Fruit fly (Drosophila melanogaster): ENCODE results near the gene Sgs7.
A peak's percentile ranks its signal among the peaks of the same experiment; 100 is the strongest.

Sgs7 gene

DNA sequence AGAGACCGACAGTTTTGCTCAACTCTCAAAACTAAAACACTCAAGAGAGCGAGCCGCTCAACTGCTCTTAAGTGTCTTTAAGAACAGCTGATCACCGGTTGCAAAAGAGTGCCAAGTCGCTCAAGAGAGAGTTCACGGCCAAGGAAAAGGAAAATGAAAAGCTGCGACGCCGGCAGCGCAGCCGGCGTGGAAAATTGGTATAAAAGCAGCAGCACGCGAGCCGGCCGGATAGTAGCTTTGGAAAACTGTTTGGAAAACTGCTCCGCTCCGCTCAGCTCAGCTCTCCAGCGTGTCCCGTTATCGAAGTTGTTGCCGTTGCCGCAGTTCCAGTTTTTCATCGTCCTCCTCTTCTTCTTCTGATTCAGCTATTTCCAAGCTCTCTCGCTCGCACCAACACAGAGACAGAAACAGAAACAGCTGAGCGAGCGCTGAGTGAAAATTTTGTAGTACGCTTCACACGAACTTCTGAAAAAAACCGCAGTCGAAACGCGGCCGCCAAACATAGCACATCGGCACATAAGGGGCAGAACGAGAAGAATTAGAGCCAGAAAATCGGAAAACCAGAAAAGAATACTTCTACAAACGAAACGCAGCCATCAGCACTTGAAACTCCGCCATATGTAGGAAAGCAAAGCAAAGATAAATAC lies 22.2 kb upstream of the Sgs7 start, which contains the start of gene chrb (continued):
- no peak for TF ChIP-seq Bteb2 (GFP tag; optimal IDR thresholded peaks at IDR 0.05)
- TF ChIP-seq CG6791 (GFP tag; IDR thresholded peaks at IDR 0.05; ENCODE audit: partially characterized antibody) = peak; percentile 71; the same call in 1 of the 3 replicates
- TF ChIP-seq CG8944 (GFP tag; optimal IDR thresholded peaks at IDR 0.05) = peak; percentile 29
- peak; percentile 47 for TF ChIP-seq CG2678 (tag; optimal IDR thresholded peaks at IDR 0.05)
- TF ChIP-seq CG10462 (GFP tag; optimal IDR thresholded peaks at IDR 0.05) = peak; percentile 35
- peak; percentile 75 for TF ChIP-seq Awh (GFP tag; IDR thresholded peaks at IDR 0.05)
- TF ChIP-seq twi (tag; optimal IDR thresholded peaks at IDR 0.05) = peak; percentile 52
- peak; percentile 96 for TF ChIP-seq Adf1 (GFP tag; IDR thresholded peaks at IDR 0.05)
- peak; percentile 53 for TF ChIP-seq ems (GFP tag; optimal IDR thresholded peaks at IDR 0.05)
- TF ChIP-seq Hmx (GFP tag; optimal IDR thresholded peaks at IDR 0.05) = no peak
- TF ChIP-seq MESR4 (GFP tag; optimal IDR thresholded peaks at IDR 0.05) = peak; percentile 2
- peak; percentile 40 for TF ChIP-seq CG14710 (tag; optimal IDR thresholded peaks at IDR 0.05)
- TF ChIP-seq Stat92E (GFP tag; optimal IDR thresholded peaks at IDR 0.05) = peak in 1 of 3 experiments; percentile 74
- no peak for TF ChIP-seq Hr3 (GFP tag; optimal IDR thresholded peaks at IDR 0.05)
- peak; percentile 98 for TF ChIP-seq CG17385 (GFP tag; optimal IDR thresholded peaks at IDR 0.05)
- peak; percentile 80 for TF ChIP-seq CG12769 (tag; optimal IDR thresholded peaks at IDR 0.05)
- TF ChIP-seq CG4707 (GFP tag; optimal IDR thresholded peaks at IDR 0.05) = peak; percentile 67
- peak; percentile 53 for TF ChIP-seq Hand (GFP tag; optimal IDR thresholded peaks at IDR 0.05)
- peak; percentile 41 for TF ChIP-seq CG10147 (GFP tag; optimal IDR thresholded peaks at IDR 0.05)
- no peak for TF ChIP-seq CG9817 (tag; optimal IDR thresholded peaks at IDR 0.05)
- TF ChIP-seq row (GFP tag; IDR thresholded peaks at IDR 0.05) = peak; percentile 15; the same call in 1 of the 3 replicates
- peak; percentile 59; the same call in 1 of the 2 replicates for TF ChIP-seq CG32532 (GFP tag; IDR thresholded peaks at IDR 0.05)
- TF ChIP-seq CG6272 (GFP tag; IDR thresholded peaks at IDR 0.05) = no peak
- TF ChIP-seq jing (GFP tag; optimal IDR thresholded peaks at IDR 0.05) = no peak
- peak; percentile 72; the same call in 1 of the 3 replicates for TF ChIP-seq mld (GFP tag; IDR thresholded peaks at IDR 0.05; ENCODE audit: partially characterized antibody)
- TF ChIP-seq yki (optimal IDR thresholded peaks at IDR 0.05) = peak; percentile 9
- TF ChIP-seq CG32772 (GFP tag; IDR thresholded peaks at IDR 0.05) = peak; percentile 21; the same call in 1 of the 2 replicates
- peak; percentile 17 for TF ChIP-seq tin (GFP tag; optimal IDR thresholded peaks at IDR 0.05)
- no peak for TF ChIP-seq D (optimal IDR thresholded peaks at IDR 0.05)
- TF ChIP-seq D (GFP tag; optimal IDR thresholded peaks at IDR 0.05) = peak; percentile 24
- TF ChIP-seq CG10267 (tag; optimal IDR thresholded peaks at IDR 0.05) = peak; percentile 30
- TF ChIP-seq vvl (GFP tag; IDR thresholded peaks at IDR 0.05) = peak; percentile 85
- TF ChIP-seq CG3407 (GFP tag; optimal IDR thresholded peaks at IDR 0.05) = peak; percentile 87
- TF ChIP-seq scrt (GFP tag; optimal IDR thresholded peaks at IDR 0.05) = peak; percentile 69
- TF ChIP-seq CG1792 (GFP tag; optimal IDR thresholded peaks at IDR 0.05) = peak; percentile 16
- TF ChIP-seq vfl (GFP tag; optimal IDR thresholded peaks at IDR 0.05) = peak; percentile 21
- TF ChIP-seq shn (GFP tag; optimal IDR thresholded peaks at IDR 0.05) = peak; percentile 30
- no peak for TF ChIP-seq CG15011 (GFP tag; optimal IDR thresholded peaks at IDR 0.05)
- TF ChIP-seq CG3847 (GFP tag; IDR thresholded peaks at IDR 0.05) = no peak
- peak; percentile 91; the same call in 1 of the 3 replicates for TF ChIP-seq CG34422 (GFP tag; IDR thresholded peaks at IDR 0.05)
- no peak; the same call in 2 of the 3 replicates for TF ChIP-seq CG11093 (GFP tag; IDR thresholded peaks at IDR 0.05)
- peak; percentile 22; the same call in 1 of the 2 replicates for TF ChIP-seq seq (GFP tag; IDR thresholded peaks at IDR 0.05)
- TF ChIP-seq zen2 (GFP tag; IDR thresholded peaks at IDR 0.05; ENCODE audit: partially characterized antibody) = peak; percentile 84
- TF ChIP-seq CG17912 (GFP tag; optimal IDR thresholded peaks at IDR 0.05) = no peak
- peak; percentile 71 for TF ChIP-seq CG42726 (GFP tag; IDR thresholded peaks at IDR 0.05; ENCODE audit: partially characterized antibody)
- no peak for TF ChIP-seq Neu2 (GFP tag; optimal IDR thresholded peaks at IDR 0.05; ENCODE audit: borderline replicate concordance)
- peak; percentile 67 for TF ChIP-seq CG13296 (GFP tag; optimal IDR thresholded peaks at IDR 0.05)
- TF ChIP-seq Sry-δ (GFP tag; optimal IDR thresholded peaks at IDR 0.05) = peak; percentile 20
- no peak for TF ChIP-seq C15 (GFP tag; IDR thresholded peaks at IDR 0.05)
